Worm (Caenorhabditis elegans): ENCODE results near the gene ZC443.4.

DNA sequence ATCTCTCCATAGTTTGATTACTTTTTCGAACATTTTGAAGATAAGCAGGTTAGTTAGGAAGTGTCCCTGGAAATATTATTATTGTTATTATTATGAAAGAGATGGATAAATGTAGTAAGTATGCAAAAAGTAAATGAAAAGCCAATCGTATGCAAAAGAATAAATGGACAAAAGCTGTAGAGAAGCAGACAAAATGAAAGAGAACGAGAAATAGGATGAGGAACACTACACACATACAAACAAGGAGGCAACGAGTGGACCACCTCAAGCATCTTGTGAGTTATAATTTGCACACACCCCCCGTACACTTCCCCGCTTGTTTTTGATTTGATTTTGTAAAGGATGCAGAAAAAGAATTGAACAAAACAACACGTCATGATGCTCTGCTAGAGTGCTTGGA is 8.6 kb downstream of the ZC443.4 start, which contains the start of gene ZC443.2:
- TF ChIP-seq W03F9.2 (tag; optimal IDR thresholded peaks at IDR 0.05): no peak
- TF ChIP-seq him-1 (tag; optimal IDR thresholded peaks at IDR 0.05): no peak
- TF ChIP-seq dao-5 (tag; optimal IDR thresholded peaks at IDR 0.05): no peak

Measured in whole organism, L4/young adult.